Worm (Caenorhabditis elegans) whole organism, L4 larva: ENCODE data around the gene Y94H6A.12.

Experiments used
- F10B5.3 ChIP-seq: sonication (generic microtip); optimal IDR thresholded peaks from 2 replicates; lab custom pipeline; 2016; ENCODE audit warnings: mild to moderate bottlenecking, missing genetic modification characterization, missing compliant biosample characterization
- R02D3.7 ChIP-seq: fragments of 150-350 bp; sonication (generic microtip); optimal IDR thresholded peaks from 3 replicates; lab custom pipeline; 2014; ENCODE audit warnings: missing biosample characterization, missing genetic modification characterization
- T26A8.4 ChIP-seq: fragments of 200-800 bp; sonication (Bioruptor generic); IDR thresholded peaks from 2 replicates; pipeline ENCODE4 v1.3.6; 2022; ENCODE audit warnings: missing genetic modification characterization, missing compliant biosample characterization
- Y5F2A.4 ChIP-seq: fragments of 200-800 bp; sonication (Bioruptor generic); optimal IDR thresholded peaks from 2 replicates; lab custom pipeline; 2018; ENCODE audit warnings: mild to moderate bottlenecking, missing genetic modification characterization, missing compliant biosample characterization
- ZK337.2 ChIP-seq: fragments of 200-800 bp; sonication (Bioruptor generic); IDR thresholded peaks from 2 replicates; pipeline ENCODE4 v1.3.6; 2022; ENCODE audit warnings: missing genetic modification reagents, missing genetic modification characterization, missing compliant biosample characterization
- ZK546.5 ChIP-seq, 2 experiments: sonication (generic microtip); optimal IDR thresholded peaks; 2 replicates each; lab custom pipeline; 2017; ENCODE audit warnings: missing biosample characterization in 2 of 2, missing genetic modification characterization in 2 of 2
- aha-1 ChIP-seq: fragments of 150-350 bp; peaks from one replicate; lab custom pipeline; 2014; ENCODE audit warnings: missing biosample characterization, missing genetic modification characterization
- ceh-32 ChIP-seq: sonication (generic microtip); optimal IDR thresholded peaks from 2 replicates; lab custom pipeline; 2016; ENCODE audit warnings: mild to moderate bottlenecking, missing genetic modification characterization, missing compliant biosample characterization; ENCODE audit not compliant: poor library complexity
- ceh-62 ChIP-seq: sonication (generic microtip); optimal IDR thresholded peaks from 2 replicates; lab custom pipeline; 2017; ENCODE audit warnings: missing biosample characterization, missing genetic modification characterization
- ces-1 ChIP-seq: fragments of 150-350 bp; sonication (generic microtip); optimal IDR thresholded peaks from 4 replicates; lab custom pipeline; 2014; ENCODE audit warnings: missing biosample characterization, missing genetic modification reagents, missing genetic modification characterization
- daf-16 ChIP-seq, 3 experiments: sonication (generic microtip); optimal IDR thresholded peaks; 2 replicates each; lab custom pipeline; 2016 to 2017; ENCODE audit warnings: missing genetic modification characterization in 3 of 3, missing genetic modification reagents in 3 of 3, mild to moderate bottlenecking in 2 of 3, missing compliant biosample characterization in 2 of 3, missing biosample characterization in 1 of 3, moderate library complexity in 1 of 3
- daf-8 ChIP-seq: fragments of 200-800 bp; sonication (Bioruptor generic); IDR thresholded peaks from 2 replicates; pipeline ENCODE4 v1.3.6; 2022; ENCODE audit warnings: missing genetic modification characterization, missing compliant biosample characterization
- dmd-6 ChIP-seq: fragments of 200-800 bp; sonication (Bioruptor generic); IDR thresholded peaks from 2 replicates; pipeline ENCODE4 v1.3.6; 2022; ENCODE audit warnings: missing genetic modification reagents, missing genetic modification characterization, missing compliant biosample characterization
- dmd-8 ChIP-seq: fragments of 200-800 bp; sonication (Bioruptor generic); IDR thresholded peaks from 2 replicates; pipeline ENCODE4 v1.3.6; 2022; ENCODE audit warnings: missing genetic modification characterization, missing compliant biosample characterization
- dmd-9 ChIP-seq: fragments of 200-800 bp; sonication (Bioruptor generic); IDR thresholded peaks from 2 replicates; pipeline ENCODE4 v1.3.6; 2022; ENCODE audit warnings: missing genetic modification reagents, missing genetic modification characterization, missing compliant biosample characterization
- dpl-1 ChIP-seq: fragments of 150-350 bp; optimal IDR thresholded peaks from 2 replicates; lab custom pipeline; 2014; ENCODE audit warnings: missing biosample characterization, missing genetic modification reagents, missing genetic modification characterization
- dve-1 ChIP-seq: sonication (generic microtip); optimal IDR thresholded peaks from 2 replicates; lab custom pipeline; 2017; ENCODE audit warnings: antibody characterized with exemption, mild to moderate bottlenecking, missing genetic modification characterization, missing compliant biosample characterization; ENCODE audit not compliant: insufficient read depth
- hlh-11 ChIP-seq: fragments of 200-800 bp; sonication (Bioruptor generic); optimal IDR thresholded peaks from 2 replicates; lab custom pipeline; 2018; ENCODE audit warnings: mild to moderate bottlenecking, missing genetic modification characterization, missing compliant biosample characterization
- hlh-30 ChIP-seq: sonication (generic microtip); optimal IDR thresholded peaks from 2 replicates; lab custom pipeline; 2017; ENCODE audit warnings: antibody characterized with exemption, mild to moderate bottlenecking, missing genetic modification characterization, missing compliant biosample characterization; ENCODE audit not compliant: insufficient read depth
- lim-7 ChIP-seq: fragments of 200-800 bp; sonication (Bioruptor generic); IDR thresholded peaks from 2 replicates; pipeline ENCODE4 v1.3.6; 2022; ENCODE audit warnings: missing genetic modification characterization, missing compliant biosample characterization
- lin-13 ChIP-seq: fragments of 150-350 bp; optimal IDR thresholded peaks from 2 replicates; lab custom pipeline; 2014; ENCODE audit warnings: missing biosample characterization, missing genetic modification reagents, missing genetic modification characterization
- lin-29 ChIP-seq: fragments of 200-800 bp; sonication (Bioruptor generic); IDR thresholded peaks from 2 replicates; pipeline ENCODE4 v1.3.6; 2022; ENCODE audit warnings: missing genetic modification reagents, missing genetic modification characterization, missing compliant biosample characterization
- madf-5 ChIP-seq, 2 experiments: fragments of 200-800 bp; sonication (Bioruptor generic); IDR thresholded peaks; 2 replicates each; pipeline ENCODE4 v1.3.6; 2022; ENCODE audit warnings: missing compliant biosample characterization in 2 of 2, missing genetic modification characterization in 2 of 2
- madf-9 ChIP-seq: fragments of 200-800 bp; sonication (Bioruptor generic); conservative IDR thresholded peaks from 2 replicates; pipeline ENCODE4 v1.3.6; 2022; ENCODE audit warnings: missing genetic modification reagents, missing genetic modification characterization, missing compliant biosample characterization
- mdl-1 ChIP-seq, 2 experiments: fragments of 150-350 bp in 1 of 2; sonication (generic microtip) in 1 of 2; optimal IDR thresholded peaks; 2 replicates each; lab custom pipeline; 2014 to 2017; ENCODE audit warnings: missing biosample characterization in 2 of 2, missing genetic modification characterization in 2 of 2
- mep-1 ChIP-seq: fragments of 150-350 bp; sonication (generic microtip); optimal IDR thresholded peaks from 3 replicates; lab custom pipeline; 2014; ENCODE audit warnings: missing biosample characterization, missing genetic modification characterization
- mes-2 ChIP-seq: sonication (generic microtip); optimal IDR thresholded peaks from 2 replicates; lab custom pipeline; 2016; ENCODE audit warnings: missing genotype, mild to moderate bottlenecking, missing genetic modification characterization, missing compliant biosample characterization; ENCODE audit not compliant: poor library complexity, severe bottlenecking
- nhr-10 ChIP-seq: fragments of 150-350 bp; optimal IDR thresholded peaks from 2 replicates; lab custom pipeline; 2014; ENCODE audit warnings: missing biosample characterization, missing genetic modification characterization
- nhr-102 ChIP-seq: sonication (generic microtip); optimal IDR thresholded peaks from 2 replicates; lab custom pipeline; 2016; ENCODE audit warnings: mild to moderate bottlenecking, missing genetic modification characterization, moderate library complexity, missing compliant biosample characterization
- nhr-111 ChIP-seq: fragments of 200-800 bp; sonication (Bioruptor generic); optimal IDR thresholded peaks from 2 replicates; lab custom pipeline; 2018; ENCODE audit warnings: mild to moderate bottlenecking, missing genetic modification characterization, missing compliant biosample characterization
- nhr-237 ChIP-seq: sonication (generic microtip); optimal IDR thresholded peaks from 2 replicates; lab custom pipeline; 2017; ENCODE audit warnings: missing biosample characterization, missing genetic modification characterization
- nhr-28 ChIP-seq: fragments of 150-350 bp; optimal IDR thresholded peaks from 2 replicates; lab custom pipeline; 2014; ENCODE audit warnings: missing biosample characterization, missing genetic modification characterization
- nhr-42 ChIP-seq: fragments of 200-800 bp; sonication (Bioruptor generic); IDR thresholded peaks from 2 replicates; pipeline ENCODE4 v1.3.6; 2022; ENCODE audit warnings: missing genetic modification characterization, missing compliant biosample characterization
- nhr-48 ChIP-seq: sonication (generic microtip); optimal IDR thresholded peaks from 2 replicates; lab custom pipeline; 2016; ENCODE audit warnings: mild to moderate bottlenecking, missing genetic modification characterization, missing compliant biosample characterization
- nhr-6 ChIP-seq: fragments of 150-350 bp; optimal IDR thresholded peaks from 2 replicates; lab custom pipeline; 2014; ENCODE audit warnings: missing biosample characterization, missing genetic modification characterization
- nhr-77 ChIP-seq: fragments of 150-350 bp; optimal IDR thresholded peaks from 2 replicates; lab custom pipeline; 2014; ENCODE audit warnings: missing biosample characterization, missing genetic modification characterization
- php-3 ChIP-seq: fragments of 200-800 bp; sonication (Bioruptor generic); IDR thresholded peaks from 2 replicates; pipeline ENCODE4 v1.3.6; 2022; ENCODE audit warnings: missing genetic modification reagents, missing genetic modification characterization, missing compliant biosample characterization
- rbr-2 ChIP-seq: sonication (generic microtip); optimal IDR thresholded peaks from 2 replicates; lab custom pipeline; 2016; ENCODE audit warnings: missing genotype, missing genetic modification characterization, missing compliant biosample characterization
- saeg-2 ChIP-seq: fragments of 200-800 bp; sonication (Bioruptor generic); IDR thresholded peaks from 2 replicates; pipeline ENCODE4 v1.3.6; 2022; ENCODE audit warnings: missing genetic modification reagents, missing genetic modification characterization, missing compliant biosample characterization
- sdz-12 ChIP-seq: fragments of 200-800 bp; sonication (Bioruptor generic); optimal IDR thresholded peaks from 2 replicates; lab custom pipeline; 2018; ENCODE audit warnings: mild to moderate bottlenecking, missing genetic modification characterization, missing compliant biosample characterization
- set-16 ChIP-seq: fragments of 200-800 bp; sonication (Bioruptor generic); IDR thresholded peaks from 2 replicates; pipeline ENCODE4 v1.3.6; 2022; ENCODE audit warnings: missing genetic modification reagents, missing genetic modification characterization, missing compliant biosample characterization
- skn-1 ChIP-seq: fragments of 150-350 bp; optimal IDR thresholded peaks from 2 replicates; lab custom pipeline; 2014; ENCODE audit warnings: missing biosample characterization, missing genetic modification characterization
- snpc-1.2 ChIP-seq: fragments of 200-800 bp; sonication (Bioruptor generic); IDR thresholded peaks from 2 replicates; pipeline ENCODE4 v1.3.6; 2022; ENCODE audit warnings: missing genetic modification reagents, missing genetic modification characterization, missing compliant biosample characterization
- tag-97 ChIP-seq: fragments of 200-800 bp; sonication (Bioruptor generic); IDR thresholded peaks from 2 replicates; pipeline ENCODE4 v1.3.6; 2022; ENCODE audit warnings: missing genetic modification characterization, missing compliant biosample characterization
- unc-62 ChIP-seq, 3 experiments: fragments of 150-350 bp in 1 of 3; sonication (generic microtip); optimal IDR thresholded peaks in 2 of 3; peaks in 1 of 3; 1 replicate in 1 of 3; 2 replicates in 2 of 3; lab custom pipeline; 2014 to 2017; ENCODE audit warnings: missing biosample characterization in 3 of 3, missing genetic modification characterization in 3 of 3, missing genetic modification reagents in 3 of 3, missing genotype in 1 of 3
- vab-7 ChIP-seq: fragments of 200-800 bp; sonication (Bioruptor generic); IDR thresholded peaks from 2 replicates; pipeline ENCODE4 v1.3.6; 2022; ENCODE audit warnings: missing genetic modification reagents, missing genetic modification characterization, missing compliant biosample characterization
- ztf-11 ChIP-seq: fragments of 150-350 bp; optimal IDR thresholded peaks from 2 replicates; lab custom pipeline; 2014; ENCODE audit warnings: missing biosample characterization, missing genetic modification characterization

Y94H6A.12 gene

DNA sequence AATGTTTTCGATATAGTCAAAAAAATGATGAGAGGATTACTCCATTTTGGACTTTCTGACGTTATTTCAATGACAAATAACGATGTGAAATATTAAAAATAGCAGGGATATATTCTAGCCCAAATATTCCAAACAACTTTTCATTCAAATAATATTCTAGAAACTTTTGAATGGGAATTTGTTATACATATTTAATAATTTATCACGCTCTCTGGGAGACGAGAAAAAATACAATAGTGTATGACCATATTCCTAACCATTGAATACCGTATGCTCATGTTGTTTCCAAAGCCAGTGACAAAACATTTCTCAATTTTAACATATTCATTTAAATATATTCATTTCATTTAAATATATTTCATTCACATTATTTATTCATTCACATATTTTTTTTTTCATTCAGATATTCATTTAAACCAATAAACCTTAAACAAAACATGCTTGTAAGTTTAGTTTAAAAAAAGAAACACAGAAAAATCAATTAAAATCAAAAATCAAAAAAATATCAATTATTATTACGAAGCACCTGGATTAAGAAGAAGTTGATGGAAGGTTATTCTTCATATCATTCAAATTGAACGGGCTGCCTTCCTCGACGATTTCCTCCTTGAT is 3.1 kb downstream of the Y94H6A.12 start (continued):
- TF ChIP-seq unc-62 (GFP tag; optimal IDR thresholded peaks at IDR 0.05 in 1 of 2; lab: Kevin White, UChicago) (no peak), unc-62 (tag; optimal IDR thresholded peaks at IDR 0.05; lab: Kevin White, UChicago) (no peak), ceh-32 (tag; lab: Kevin White, UChicago) (no peak), daf-16 (GFP tag; optimal IDR thresholded peaks at IDR 0.05; lab: Kevin White, UChicago) (peak in 1 of 2 experiments; percentile 49), daf-16 (tag; optimal IDR thresholded peaks at IDR 0.05; lab: Kevin White, UChicago) (peak; percentile 52), php-3 (peak; percentile 69)

DNA sequence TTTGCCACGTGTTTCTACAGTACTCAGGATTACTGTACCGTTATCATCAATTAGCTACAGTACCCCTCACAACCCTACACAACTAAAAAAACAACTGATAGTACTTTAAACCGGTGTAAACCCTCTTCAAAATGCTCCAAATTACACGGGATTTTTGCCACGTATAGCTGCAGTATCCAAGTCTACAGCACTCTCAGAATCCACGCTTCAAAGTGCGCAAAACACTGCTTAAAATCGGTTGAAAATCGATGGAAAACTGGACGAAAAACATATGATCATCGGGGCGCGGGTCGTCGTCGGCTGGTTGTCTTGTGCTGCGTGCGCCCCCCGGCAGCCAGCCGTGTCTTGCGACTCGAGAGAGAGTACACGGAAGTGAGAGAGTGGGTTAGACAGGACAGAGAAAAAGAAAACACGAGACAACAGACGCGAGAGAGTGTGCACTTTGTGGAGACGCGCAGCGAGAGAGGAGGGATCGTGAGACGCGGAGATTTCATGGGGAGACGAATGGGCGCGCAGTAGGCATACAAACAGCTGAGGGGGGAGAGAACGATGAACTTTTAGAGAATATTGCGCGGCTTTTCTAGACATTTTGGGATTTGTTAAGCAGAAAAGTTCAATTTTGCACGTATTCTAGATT is 4.4 kb downstream of the Y94H6A.12 start:
- TF ChIP-seq madf-9 (GFP tag; lab: Robert Waterston, UW) (no peak), dve-1 (tag; lab: Kevin White, UChicago) (peak; percentile 87), skn-1 (tag; lab: Kevin White, UChicago) (no peak), madf-5 (GFP tag; IDR thresholded peaks at IDR 0.05; lab: Robert Waterston, UW) (no peak), nhr-102 (tag; lab: Kevin White, UChicago) (peak; percentile 53), tag-97 (GFP tag; lab: Robert Waterston, UW) (no peak), vab-7 (GFP tag; lab: Robert Waterston, UW) (peak; percentile 40; the same call in 1 of the 2 replicates), nhr-10 (tag; lab: Kevin White, UChicago) (no peak), hlh-30 (tag; lab: Kevin White, UChicago) (peak; percentile 100), T26A8.4 (peak; percentile 62), mep-1 (tag; lab: Kevin White, UChicago) (peak; percentile 91), ceh-62 (no peak), R02D3.7 (tag; lab: Kevin White, UChicago) (no peak), nhr-77 (tag; lab: Kevin White, UChicago) (no peak), mes-2 (tag; lab: Kevin White, UChicago) (peak; percentile 79), dmd-8 (GFP tag; lab: Robert Waterston, UW) (no peak), snpc-1.2 (GFP tag; lab: Robert Waterston, UW) (no peak), ZK546.5 (tag; optimal IDR thresholded peaks at IDR 0.05; lab: Kevin White, UChicago) (no peak), nhr-6 (peak; percentile 83), ZK337.2 (GFP tag; lab: Robert Waterston, UW) (peak; percentile 52; the same call in 1 of the 2 replicates), Y5F2A.4 (no peak), sdz-12 (GFP tag; lab: Kevin White, UChicago) (no peak), lin-29 (no peak), aha-1 (tag; lab: Kevin White, UChicago) (peak; percentile 94), nhr-237 (tag; lab: Kevin White, UChicago) (no peak), set-16 (GFP tag; lab: Robert Waterston, UW) (peak; percentile 93), ztf-11 (tag; lab: Kevin White, UChicago) (no peak), lin-13 (GFP tag; lab: Kevin White, UChicago) (peak; percentile 82), nhr-42 (GFP tag; lab: Robert Waterston, UW) (no peak; the same call in 1 of the 2 replicates), saeg-2 (GFP tag; lab: Robert Waterston, UW) (no peak), nhr-28 (tag; lab: Kevin White, UChicago) (peak; percentile 67), dpl-1 (GFP tag; lab: Kevin White, UChicago) (peak; percentile 59), hlh-11 (peak; percentile 99), dmd-9 (GFP tag; lab: Robert Waterston, UW) (0 out of 2 replicates have a peak, but pooled peaks have one; percentile 10), nhr-111 (no peak), nhr-48 (tag; lab: Kevin White, UChicago) (peak; percentile 51), lim-7 (GFP tag; lab: Robert Waterston, UW) (0 out of 2 replicates have a peak, but pooled peaks have one; percentile 41), daf-8 (GFP tag; lab: Robert Waterston, UW) (no peak), rbr-2 (tag; lab: Kevin White, UChicago) (peak; percentile 77), F10B5.3 (tag; lab: Kevin White, UChicago) (no peak), ces-1 (GFP tag; lab: Kevin White, UChicago) (no peak), dmd-6 (GFP tag; lab: Robert Waterston, UW) (peak; percentile 78), mdl-1 (tag; optimal IDR thresholded peaks at IDR 0.05; lab: Kevin White, UChicago) (peak; percentile 86 to 95)
